Worm (Caenorhabditis elegans) whole organism, midembryonic: ENCODE results near the gene fbxc-49.

Experiments used
- cog-1 ChIP-seq: sonication (generic microtip); optimal IDR thresholded peaks from 2 replicates; lab custom pipeline; 2016; ENCODE audit warnings: missing genetic modification characterization, missing compliant biosample characterization
- flt-1 ChIP-seq: fragments of 200-800 bp; sonication (Bioruptor generic); IDR thresholded peaks from 2 replicates; pipeline ENCODE4 v1.3.6; 2022; ENCODE audit warnings: missing genetic modification characterization, missing compliant biosample characterization
- klf-2 ChIP-seq: fragments of 200-800 bp; sonication (Bioruptor generic); conservative IDR thresholded peaks from 2 replicates; pipeline ENCODE4 v1.3.6; 2022; ENCODE audit warnings: missing genetic modification reagents, missing genetic modification characterization, missing compliant biosample characterization
- med-1 ChIP-seq: sonication (generic microtip); optimal IDR thresholded peaks from 2 replicates; lab custom pipeline; 2017; ENCODE audit warnings: missing genetic modification characterization, mild to moderate bottlenecking, missing compliant biosample characterization, antibody characterized with exemption, missing genetic modification reagents; ENCODE audit not compliant: insufficient read depth
- tab-1 ChIP-seq: fragments of 200-800 bp; sonication (Bioruptor generic); IDR thresholded peaks from 2 replicates; pipeline ENCODE4 v1.3.6; 2022; ENCODE audit warnings: missing genetic modification characterization, missing compliant biosample characterization

DNA sequence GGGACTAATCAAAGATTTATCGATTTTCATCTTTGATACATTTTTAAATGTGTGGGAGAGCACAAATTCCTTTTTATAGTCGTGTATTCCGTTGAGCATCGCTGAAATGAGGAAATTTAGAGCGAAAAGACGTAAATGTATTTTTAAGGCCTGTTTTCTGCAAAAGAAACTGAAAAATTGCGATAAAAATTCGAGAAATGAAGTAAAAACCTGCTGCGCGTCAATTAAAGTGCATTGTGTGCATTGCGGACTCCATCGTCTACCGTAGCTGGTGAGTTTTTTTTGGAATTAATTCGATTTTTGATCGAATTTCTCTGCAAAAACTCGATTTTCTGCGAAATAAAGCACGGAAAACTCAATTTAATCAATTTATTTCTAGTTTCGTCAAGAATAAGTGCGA is 44.6 kb upstream of the fbxc-49 start, which contains the start of gene bath-19:
- TF ChIP-seq tab-1 (no peak), cog-1 (tag; lab: Kevin White, UChicago) (no peak), klf-2 (GFP tag; lab: Robert Waterston, UW) (no peak), flt-1 (GFP tag; lab: Robert Waterston, UW) (no peak), med-1 (GFP tag; lab: Kevin White, UChicago) (no peak)
